Fruit fly (Drosophila melanogaster) whole organism, prepupa: ENCODE data around the gene CG11630.

ENCODE experiments used
- Blimp-1 ChIP-seq: fragments of 200-800 bp; sonication (Bioruptor generic); optimal IDR thresholded peaks from 3 replicates; lab custom pipeline; 2017; ENCODE audit warnings: missing biosample characterization, missing genetic modification characterization, mild to moderate bottlenecking, moderate library complexity, missing genetic modification reagents
- CG16779 ChIP-seq: fragments of 200-800 bp; sonication (Bioruptor generic); optimal IDR thresholded peaks from 3 replicates; lab custom pipeline; 2017; ENCODE audit warnings: missing biosample characterization, mild to moderate bottlenecking, missing genetic modification characterization
- CG6854 ChIP-seq: fragments of 200-800 bp; sonication (Bioruptor generic); optimal IDR thresholded peaks from 2 replicates; lab custom pipeline; 2017; ENCODE audit warnings: missing biosample characterization, mild to moderate bottlenecking, missing genetic modification characterization
- CG8119 ChIP-seq: fragments of 200-800 bp; sonication (Bioruptor generic); IDR thresholded peaks from 3 replicates; pipeline ENCODE4 v1.3.6; 2022; ENCODE audit warnings: missing biosample characterization, missing genetic modification characterization
- Hr39 ChIP-seq: fragments of 200-800 bp; sonication (Bioruptor generic); optimal IDR thresholded peaks from 2 replicates; lab custom pipeline; 2016; ENCODE audit warnings: missing biosample characterization, missing genetic modification characterization
- Sox102F ChIP-seq: fragments of 200-800 bp; sonication (Bioruptor generic); optimal IDR thresholded peaks from 2 replicates; lab custom pipeline; 2016; ENCODE audit warnings: missing biosample characterization, mild to moderate bottlenecking, missing genetic modification characterization
- acj6 ChIP-seq: fragments of 200-800 bp; sonication (Bioruptor generic); optimal IDR thresholded peaks from 3 replicates; lab custom pipeline; 2016; ENCODE audit warnings: missing biosample characterization, missing genetic modification characterization
- dac ChIP-seq: fragments of 200-800 bp; sonication (Bioruptor generic); optimal IDR thresholded peaks from 2 replicates; lab custom pipeline; 2017; ENCODE audit warnings: missing biosample characterization, mild to moderate bottlenecking, missing genetic modification characterization
- pdm3 ChIP-seq: fragments of 200-800 bp; sonication (Bioruptor generic); optimal IDR thresholded peaks from 3 replicates; lab custom pipeline; 2016; ENCODE audit warnings: missing biosample characterization, missing genetic modification characterization

dm6 chr2L:21748949-21749348 is 34.9 kb downstream of the CG11630 start:
- no peak for TF ChIP-seq CG8119 (GFP tag; lab: Robert Waterston, UW)
- TF ChIP-seq dac (GFP tag; lab: Kevin White, UChicago): no peak
- TF ChIP-seq Blimp-1 (GFP tag; lab: Kevin White, UChicago): no peak
- TF ChIP-seq pdm3: no peak
- no peak for TF ChIP-seq acj6 (GFP tag; lab: Kevin White, UChicago)
- no peak for TF ChIP-seq CG16779
- no peak for TF ChIP-seq Sox102F (GFP tag; lab: Kevin White, UChicago)
- no peak for TF ChIP-seq CG6854
- no peak for TF ChIP-seq Hr39 (GFP tag; lab: Kevin White, UChicago)
